Worm (Caenorhabditis elegans) whole organism, young adult: ENCODE data around the gene prdx-2.

Experiments
- B0019.2 ChIP-seq: fragments of 200-800 bp; sonication (Bioruptor generic); conservative IDR thresholded peaks from 2 replicates; pipeline ENCODE4 v1.3.6; 2022; ENCODE audit warnings: missing genetic modification reagents, missing genetic modification characterization, missing compliant biosample characterization
- akir-1 ChIP-seq: fragments of 200-800 bp; sonication (Bioruptor generic); optimal IDR thresholded peaks from 2 replicates; lab custom pipeline; 2018; ENCODE audit warnings: mild to moderate bottlenecking, missing genetic modification characterization, moderate library complexity, missing compliant biosample characterization
- ets-4 ChIP-seq: fragments of 200-800 bp; sonication (Bioruptor generic); optimal IDR thresholded peaks from 2 replicates; lab custom pipeline; 2018; ENCODE audit warnings: mild to moderate bottlenecking, missing genetic modification characterization, missing compliant biosample characterization
- hmg-1.2 ChIP-seq: fragments of 200-800 bp; sonication (Bioruptor generic); IDR thresholded peaks from 2 replicates; pipeline ENCODE4 v1.3.6; 2022; ENCODE audit warnings: missing genetic modification reagents, missing genetic modification characterization, missing compliant biosample characterization
- lir-1 ChIP-seq: fragments of 200-800 bp; sonication (Bioruptor generic); conservative IDR thresholded peaks from 2 replicates; pipeline ENCODE4 v1.3.6; 2022; ENCODE audit warnings: missing genetic modification reagents, missing genetic modification characterization, missing compliant biosample characterization
- madf-6 ChIP-seq: fragments of 200-800 bp; sonication (Bioruptor generic); IDR thresholded peaks from 2 replicates; pipeline ENCODE4 v1.3.6; 2022; ENCODE audit warnings: missing genetic modification reagents, missing genetic modification characterization, missing compliant biosample characterization
- mxl-1 ChIP-seq: sonication (generic microtip); optimal IDR thresholded peaks from 2 replicates; lab custom pipeline; 2016; ENCODE audit warnings: missing genetic modification characterization, missing compliant biosample characterization
- sdz-38 ChIP-seq: sonication (generic microtip); optimal IDR thresholded peaks from 2 replicates; lab custom pipeline; 2016; ENCODE audit warnings: missing genotype, missing genetic modification characterization, missing compliant biosample characterization
- snpc-4 ChIP-seq, 5 experiments: fragments of 150-350 bp in 1 of 5; sonication (generic microtip) in 4 of 5; optimal IDR thresholded peaks; 2 replicates each; lab custom pipeline; 2014 to 2018; ENCODE audit warnings: missing genetic modification characterization in 5 of 5, missing biosample characterization in 3 of 5, antibody characterized with exemption in 2 of 5, mild to moderate bottlenecking in 2 of 5, missing compliant biosample characterization in 2 of 5, missing genotype in 2 of 5, moderate library complexity in 2 of 5, missing genetic modification reagents in 1 of 5
- xnd-1 ChIP-seq: sonication (generic microtip); optimal IDR thresholded peaks from 2 replicates; lab custom pipeline; 2016; ENCODE audit warnings: missing genotype, missing genetic modification reagents, missing genetic modification characterization, missing compliant biosample characterization

DNA sequence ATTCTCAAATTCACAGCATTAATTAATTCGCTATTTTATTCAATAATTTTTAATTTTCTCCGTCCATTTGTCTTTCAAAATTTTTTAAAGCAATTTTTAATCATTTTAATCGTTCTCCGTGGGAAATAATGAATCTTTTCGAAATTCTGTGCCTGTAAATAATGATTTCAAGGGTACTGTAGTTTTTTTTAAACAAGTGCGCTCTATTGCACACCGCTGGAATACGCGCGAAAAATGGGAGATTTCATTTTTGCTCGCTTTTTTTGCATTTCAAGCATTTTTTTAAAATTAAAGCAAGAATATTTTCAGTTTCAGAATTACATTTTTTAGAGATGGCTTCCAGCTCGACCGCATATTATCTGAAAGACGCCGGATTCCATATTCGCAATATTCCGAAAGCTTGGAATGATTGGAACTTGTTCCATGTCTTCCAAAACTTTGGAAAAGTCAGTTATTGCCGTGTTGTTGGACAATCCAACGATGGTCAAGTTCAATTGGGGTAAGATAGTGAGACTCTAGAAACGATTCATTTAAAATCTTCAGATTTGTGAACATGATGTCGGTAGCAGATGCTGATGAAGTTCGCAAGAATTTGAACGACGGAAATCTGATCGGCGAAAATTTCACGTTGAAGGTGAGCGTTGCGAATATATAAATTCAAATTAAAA lies 43.1 kb downstream of the prdx-2 start, which contains the start of gene tofu-6:
- TF ChIP-seq sdz-38 (tag; lab: Kevin White, UChicago) (no peak), madf-6 (peak; percentile 98), akir-1 (no peak), hmg-1.2 (GFP tag; lab: Robert Waterston, UW) (0 out of 2 replicates have a peak, but pooled peaks have one; percentile 32), mxl-1 (tag; lab: Kevin White, UChicago) (no peak), xnd-1 (tag; lab: Kevin White, UChicago) (peak; percentile 94), B0019.2 (GFP tag; lab: Robert Waterston, UW) (0 out of 2 replicates have a peak, but pooled peaks have one; percentile 59), lir-1 (GFP tag; lab: Robert Waterston, UW) (no peak), snpc-4 (GFP tag; optimal IDR thresholded peaks at IDR 0.05; lab: Kevin White, UChicago) (no peak), snpc-4 (tag; optimal IDR thresholded peaks at IDR 0.05; lab: Kevin White, UChicago) (peak in 1 of 4 experiments; percentile 5), ets-4 (GFP tag; lab: Kevin White, UChicago) (no peak)
